Fruit fly (Drosophila melanogaster): ENCODE data around the gene CG42831.
A peak's percentile ranks its signal among the peaks of the same experiment; 100 is the strongest.

- TF ChIP-seq gl (tag; optimal IDR thresholded peaks at IDR 0.05) (no peak), CG8159 (tag; optimal IDR thresholded peaks at IDR 0.05) (no peak), CG17806 (tag; optimal IDR thresholded peaks at IDR 0.05) (no peak), D1 (tag; optimal IDR thresholded peaks at IDR 0.05) (no peak), CG9948 (tag; optimal IDR thresholded peaks at IDR 0.05) (no peak), CG8301 (tag; optimal IDR thresholded peaks at IDR 0.05) (no peak), CG10348 (GFP tag; IDR thresholded peaks at IDR 0.05) (no peak), Snoo (tag; optimal IDR thresholded peaks at IDR 0.05) (no peak), EcR (GFP tag; optimal IDR thresholded peaks at IDR 0.05) (no peak), CG32121 (GFP tag; IDR thresholded peaks at IDR 0.05) (peak; percentile 81), rn (GFP tag; IDR thresholded peaks at IDR 0.05) (peak; percentile 10; the same call in 1 of the 2 replicates)
Measured at dm6 chr3L:10779291-10779690, 35.3 kb upstream of the CG42831 start.

Measured in whole organism, pupa.